Worm (Caenorhabditis elegans) whole organism, L3 larva: ENCODE measurements around the gene clec-84.
"Not testable (repeated sequence)": the region's sequence is repeated elsewhere in the genome, so short reads cannot be mapped to it uniquely, and the experiment has no call there.

ENCODE experiments used
- ZK546.5 ChIP-seq: sonication (generic microtip); optimal IDR thresholded peaks from 2 replicates; lab custom pipeline; 2017; ENCODE audit warnings: missing biosample characterization, missing genetic modification characterization
- aly-2 ChIP-seq: fragments of 150-350 bp; optimal IDR thresholded peaks from 2 replicates; lab custom pipeline; 2014; ENCODE audit warnings: missing biosample characterization, missing genetic modification characterization
- ceh-28 ChIP-seq: fragments of 150-350 bp; optimal IDR thresholded peaks from 2 replicates; lab custom pipeline; 2014; ENCODE audit warnings: missing biosample characterization, missing genetic modification reagents, missing genetic modification characterization
- elt-3 ChIP-seq, 3 experiments: fragments of 150-350 bp in 1 of 3; sonication (generic microtip) in 2 of 3; optimal IDR thresholded peaks; 2 replicates in 2 of 3; 4 replicates in 1 of 3; lab custom pipeline; 2014 to 2017; ENCODE audit warnings: missing biosample characterization in 3 of 3, missing genetic modification characterization in 3 of 3
- fkh-2 ChIP-seq: fragments of 150-350 bp; optimal IDR thresholded peaks from 2 replicates; lab custom pipeline; 2014; ENCODE audit warnings: missing biosample characterization, missing genetic modification reagents, missing genetic modification characterization
- lin-39 ChIP-seq: fragments of 150-350 bp; optimal IDR thresholded peaks from 2 replicates; lab custom pipeline; 2018; ENCODE audit warnings: missing biosample characterization, missing genetic modification reagents, missing genetic modification characterization
- mdl-1 ChIP-seq: fragments of 150-350 bp; optimal IDR thresholded peaks from 2 replicates; lab custom pipeline; 2014; ENCODE audit warnings: missing biosample characterization, missing genetic modification characterization
- pqm-1 ChIP-seq: fragments of 150-350 bp; optimal IDR thresholded peaks from 2 replicates; lab custom pipeline; 2017; ENCODE audit warnings: missing biosample characterization, missing genetic modification characterization, inconsistent platforms
- skn-1 ChIP-seq: fragments of 150-350 bp; optimal IDR thresholded peaks from 2 replicates; lab custom pipeline; 2014; ENCODE audit warnings: missing biosample characterization, missing genetic modification characterization
- tbx-2 ChIP-seq: sonication (generic microtip); optimal IDR thresholded peaks from 2 replicates; lab custom pipeline; 2016; ENCODE audit warnings: mild to moderate bottlenecking, missing genetic modification characterization, missing compliant biosample characterization
- unc-62 ChIP-seq: fragments of 150-350 bp; sonication (generic microtip); optimal IDR thresholded peaks from 4 replicates; lab custom pipeline; 2014; ENCODE audit warnings: missing biosample characterization, missing genetic modification reagents, missing genetic modification characterization
- ztf-11 ChIP-seq: fragments of 150-350 bp; optimal IDR thresholded peaks from 2 replicates; lab custom pipeline; 2014; ENCODE audit warnings: missing biosample characterization, missing genetic modification characterization

- not testable (repeated sequence) for TF ChIP-seq skn-1 (tag; lab: Kevin White, UChicago); mdl-1 (tag; lab: Kevin White, UChicago); tbx-2 (tag; lab: Kevin White, UChicago); unc-62 (GFP tag; lab: Kevin White, UChicago); ztf-11 (tag; lab: Kevin White, UChicago); elt-3 (tag; optimal IDR thresholded peaks at IDR 0.05; lab: Kevin White, UChicago); ZK546.5; aly-2 (tag; lab: Kevin White, UChicago); fkh-2; pqm-1 (tag; lab: Kevin White, UChicago); ceh-28 (tag; lab: Kevin White, UChicago); lin-39
Observed at ce11 chrIV:2801558-2801957, 40.7 kb upstream of the clec-84 start, which contains the start of gene Y54G2A.44.
